Worm (Caenorhabditis elegans) whole organism, L2 larva: ENCODE results near the gene F23D12.4.
A peak's percentile ranks its signal among the peaks of the same experiment; 100 is the strongest.

Experiments
- F13H6.1 ChIP-seq: sonication (generic microtip); optimal IDR thresholded peaks from 2 replicates; lab custom pipeline; 2016; ENCODE audit warnings: missing genetic modification characterization, missing compliant biosample characterization
- R02D3.7 ChIP-seq: fragments of 150-350 bp; optimal IDR thresholded peaks from 2 replicates; lab custom pipeline; 2014; ENCODE audit warnings: missing biosample characterization, missing genetic modification characterization
- alr-1 ChIP-seq: fragments of 150-350 bp; optimal IDR thresholded peaks from 2 replicates; lab custom pipeline; 2014; ENCODE audit warnings: missing biosample characterization, missing genetic modification characterization
- aly-2 ChIP-seq: fragments of 150-350 bp; optimal IDR thresholded peaks from 2 replicates; lab custom pipeline; 2014; ENCODE audit warnings: missing biosample characterization, missing genetic modification characterization
- ceh-16 ChIP-seq: fragments of 150-350 bp; optimal IDR thresholded peaks from 2 replicates; lab custom pipeline; 2014; ENCODE audit warnings: missing biosample characterization, missing genetic modification characterization
- crh-2 ChIP-seq: sonication (generic microtip); optimal IDR thresholded peaks from 2 replicates; lab custom pipeline; 2017; ENCODE audit warnings: missing biosample characterization, missing genetic modification characterization
- dmd-4 ChIP-seq: sonication (generic microtip); optimal IDR thresholded peaks from 2 replicates; lab custom pipeline; 2017; ENCODE audit warnings: missing biosample characterization, missing genetic modification characterization
- egl-27 ChIP-seq: sonication (generic microtip); optimal IDR thresholded peaks from 3 replicates; lab custom pipeline; 2017; ENCODE audit warnings: missing biosample characterization, missing genetic modification reagents, missing genetic modification characterization
- fos-1 ChIP-seq: fragments of 150-350 bp; optimal IDR thresholded peaks from 2 replicates; lab custom pipeline; 2014; ENCODE audit warnings: missing biosample characterization, missing genetic modification characterization
- lin-13 ChIP-seq: fragments of 150-350 bp; optimal IDR thresholded peaks from 2 replicates; lab custom pipeline; 2014; ENCODE audit warnings: missing biosample characterization, missing genetic modification reagents, missing genetic modification characterization
- lin-39 ChIP-seq: fragments of 150-350 bp; optimal IDR thresholded peaks from 2 replicates; lab custom pipeline; 2014; ENCODE audit warnings: missing biosample characterization, missing genetic modification reagents, missing genetic modification characterization
- mab-5 ChIP-seq: fragments of 150-350 bp; optimal IDR thresholded peaks from 2 replicates; lab custom pipeline; 2014; ENCODE audit warnings: missing biosample characterization, missing genetic modification characterization
- mbf-1 ChIP-seq: sonication (generic microtip); optimal IDR thresholded peaks from 2 replicates; lab custom pipeline; 2017; ENCODE audit warnings: missing biosample characterization, missing genetic modification characterization
- mdl-1 ChIP-seq, 2 experiments: fragments of 150-350 bp in 1 of 2; sonication (generic microtip) in 1 of 2; optimal IDR thresholded peaks; 2 replicates each; lab custom pipeline; 2017; ENCODE audit warnings: missing biosample characterization in 2 of 2, missing genetic modification characterization in 2 of 2
- nhr-10 ChIP-seq: sonication (generic microtip); optimal IDR thresholded peaks from 2 replicates; lab custom pipeline; 2017; ENCODE audit warnings: missing biosample characterization, missing genetic modification characterization
- nhr-11 ChIP-seq: fragments of 150-350 bp; optimal IDR thresholded peaks from 2 replicates; lab custom pipeline; 2014; ENCODE audit warnings: missing biosample characterization, missing genetic modification characterization
- nhr-12 ChIP-seq: fragments of 150-350 bp; optimal IDR thresholded peaks from 2 replicates; lab custom pipeline; 2014; ENCODE audit warnings: missing biosample characterization, missing genetic modification characterization
- nhr-129 ChIP-seq: fragments of 150-350 bp; optimal IDR thresholded peaks from 2 replicates; lab custom pipeline; 2014; ENCODE audit warnings: missing biosample characterization, missing genetic modification characterization
- nhr-25 ChIP-seq: fragments of 150-350 bp; sonication (generic microtip); optimal IDR thresholded peaks from 3 replicates; lab custom pipeline; 2014; ENCODE audit warnings: missing biosample characterization, missing genetic modification characterization
- nhr-6 ChIP-seq: fragments of 150-350 bp; optimal IDR thresholded peaks from 2 replicates; lab custom pipeline; 2014; ENCODE audit warnings: missing biosample characterization, missing genetic modification characterization
- nhr-77 ChIP-seq: fragments of 150-350 bp; optimal IDR thresholded peaks from 2 replicates; lab custom pipeline; 2014; ENCODE audit warnings: missing biosample characterization, missing genetic modification characterization
- peb-1 ChIP-seq: fragments of 150-350 bp; optimal IDR thresholded peaks from 2 replicates; lab custom pipeline; 2014; ENCODE audit warnings: missing biosample characterization, missing genetic modification characterization
- sem-4 ChIP-seq: fragments of 150-350 bp; optimal IDR thresholded peaks from 2 replicates; lab custom pipeline; 2014; ENCODE audit warnings: missing biosample characterization, missing genetic modification reagents, missing genetic modification characterization
- skn-1 ChIP-seq: sonication (generic microtip); optimal IDR thresholded peaks from 2 replicates; lab custom pipeline; 2017; ENCODE audit warnings: missing biosample characterization, missing genetic modification characterization
- sma-3 ChIP-seq: sonication (generic microtip); optimal IDR thresholded peaks from 2 replicates; lab custom pipeline; 2016; ENCODE audit warnings: missing genetic modification reagents, missing genetic modification characterization, missing compliant biosample characterization
- sma-9 ChIP-seq, 2 experiments: fragments of 150-350 bp in 1 of 2; sonication (generic microtip) in 1 of 2; optimal IDR thresholded peaks; 2 replicates each; lab custom pipeline; 2014 to 2016; ENCODE audit warnings: missing genetic modification characterization in 2 of 2, mild to moderate bottlenecking in 1 of 2, missing biosample characterization in 1 of 2, missing compliant biosample characterization in 1 of 2, missing genetic modification reagents in 1 of 2, moderate library complexity in 1 of 2
- snpc-4 ChIP-seq: fragments of 150-350 bp; optimal IDR thresholded peaks from 2 replicates; lab custom pipeline; 2014; ENCODE audit warnings: missing biosample characterization, missing genetic modification characterization
- unc-55 ChIP-seq: fragments of 150-350 bp; sonication (generic microtip); optimal IDR thresholded peaks from 3 replicates; lab custom pipeline; 2014; ENCODE audit warnings: missing biosample characterization, missing genetic modification reagents, missing genetic modification characterization
- unc-62 ChIP-seq: fragments of 150-350 bp; optimal IDR thresholded peaks from 2 replicates; lab custom pipeline; 2014; ENCODE audit warnings: missing biosample characterization, missing genetic modification reagents, missing genetic modification characterization
- zag-1 ChIP-seq: fragments of 150-350 bp; optimal IDR thresholded peaks from 2 replicates; lab custom pipeline; 2014; ENCODE audit warnings: missing biosample characterization, missing genetic modification characterization
- ztf-1 ChIP-seq: fragments of 200-800 bp; sonication (Bioruptor generic); conservative IDR thresholded peaks from 2 replicates; pipeline ENCODE4 v1.3.6; 2022; ENCODE audit warnings: missing genetic modification characterization, missing compliant biosample characterization
- ztf-11 ChIP-seq: sonication (generic microtip); optimal IDR thresholded peaks from 2 replicates; lab custom pipeline; 2017; ENCODE audit warnings: missing biosample characterization, missing genetic modification characterization
- ztf-4 ChIP-seq: fragments of 150-350 bp; optimal IDR thresholded peaks from 2 replicates; lab custom pipeline; 2014; ENCODE audit warnings: missing biosample characterization, missing genetic modification characterization

F23D12.4 gene

ce11 chrX:14480248-14480647 lies 35.4 kb downstream of the F23D12.4 start, which contains the start of gene gfi-3 (continued):
- TF ChIP-seq nhr-6 (tag; lab: Kevin White, UChicago) (peak; percentile 48), skn-1 (tag; lab: Kevin White, UChicago) (no peak), ztf-11 (tag; lab: Kevin White, UChicago) (no peak), ztf-4 (tag; lab: Kevin White, UChicago) (peak; percentile 36), ztf-1 (GFP tag; lab: Robert Waterston, UW) (no peak), unc-62 (GFP tag; lab: Kevin White, UChicago) (no peak), R02D3.7 (no peak), sma-3 (GFP tag; lab: Kevin White, UChicago) (peak; percentile 84), lin-39 (tag; lab: Kevin White, UChicago) (no peak), alr-1 (tag; lab: Kevin White, UChicago) (no peak), nhr-129 (tag; lab: Kevin White, UChicago) (peak; percentile 80), mab-5 (tag; lab: Kevin White, UChicago) (peak; percentile 82), aly-2 (no peak), nhr-77 (no peak)

- no peak for TF ChIP-seq fos-1
- peak; percentile 70 for TF ChIP-seq snpc-4
Measured at ce11 chrX:14481637-14482036, 36.8 kb downstream of the F23D12.4 start.

ce11 chrX:14484827-14485226 lies 40.0 kb downstream of the F23D12.4 start, which contains the start of gene M163.8:
Gene M163.8, plus strand, starts transcription at chrX:14485127.
- TF ChIP-seq mbf-1 (tag; lab: Kevin White, UChicago) (no peak), lin-13 (GFP tag; lab: Kevin White, UChicago) (no peak), nhr-25 (no peak), nhr-11 (no peak), nhr-129 (tag; lab: Kevin White, UChicago) (no peak), lin-39 (tag; lab: Kevin White, UChicago) (no peak), mdl-1 (tag; optimal IDR thresholded peaks at IDR 0.05; lab: Kevin White, UChicago) (no peak), mab-5 (tag; lab: Kevin White, UChicago) (no peak)

- TF ChIP-seq unc-55 (GFP tag; lab: Kevin White, UChicago) (no peak), alr-1 (tag; lab: Kevin White, UChicago) (no peak), crh-2 (tag; lab: Kevin White, UChicago) (no peak), lin-39 (tag; lab: Kevin White, UChicago) (no peak), nhr-10 (tag; lab: Kevin White, UChicago) (no peak), R02D3.7 (no peak), nhr-11 (no peak), dmd-4 (tag; lab: Kevin White, UChicago) (no peak), sem-4 (tag; lab: Kevin White, UChicago) (no peak), egl-27 (tag; lab: Kevin White, UChicago) (no peak), F13H6.1 (tag; lab: Kevin White, UChicago) (no peak), zag-1 (tag; lab: Kevin White, UChicago) (no peak), sma-9 (GFP tag; optimal IDR thresholded peaks at IDR 0.05; lab: Kevin White, UChicago) (no peak), sma-9 (tag; optimal IDR thresholded peaks at IDR 0.05; lab: Kevin White, UChicago) (no peak), snpc-4 (no peak), ztf-11 (tag; lab: Kevin White, UChicago) (no peak), nhr-12 (tag; lab: Kevin White, UChicago) (no peak)
- TF ChIP-seq, all 48 proteins: peak for 0
Measured at ce11 chrX:14486503-14486902, 41.7 kb downstream of the F23D12.4 start.

ce11 chrX:14487333-14487732 lies 42.5 kb downstream of the F23D12.4 start:
- TF ChIP-seq sma-9 (GFP tag; optimal IDR thresholded peaks at IDR 0.05; lab: Kevin White, UChicago) (peak; percentile 23), sma-9 (tag; optimal IDR thresholded peaks at IDR 0.05; lab: Kevin White, UChicago) (no peak), nhr-25 (peak; percentile 51), mab-5 (tag; lab: Kevin White, UChicago) (peak; percentile 72), ceh-16 (tag; lab: Kevin White, UChicago) (peak; percentile 98), peb-1 (tag; lab: Kevin White, UChicago) (no peak), lin-39 (tag; lab: Kevin White, UChicago) (peak; percentile 87), sma-3 (GFP tag; lab: Kevin White, UChicago) (no peak)
